Worm (Caenorhabditis elegans) whole organism, L4/young adult: ENCODE measurements around the gene kmo-1.

Experiments used
- W03F9.2 ChIP-seq: fragments of 150-350 bp; optimal IDR thresholded peaks from 2 replicates; lab custom pipeline; 2014; ENCODE audit warnings: missing biosample characterization, missing genetic modification characterization
- him-1 ChIP-seq: sonication (generic microtip); optimal IDR thresholded peaks from 2 replicates; lab custom pipeline; 2016; ENCODE audit warnings: missing genotype, missing genetic modification reagents, missing genetic modification characterization, missing compliant biosample characterization

DNA sequence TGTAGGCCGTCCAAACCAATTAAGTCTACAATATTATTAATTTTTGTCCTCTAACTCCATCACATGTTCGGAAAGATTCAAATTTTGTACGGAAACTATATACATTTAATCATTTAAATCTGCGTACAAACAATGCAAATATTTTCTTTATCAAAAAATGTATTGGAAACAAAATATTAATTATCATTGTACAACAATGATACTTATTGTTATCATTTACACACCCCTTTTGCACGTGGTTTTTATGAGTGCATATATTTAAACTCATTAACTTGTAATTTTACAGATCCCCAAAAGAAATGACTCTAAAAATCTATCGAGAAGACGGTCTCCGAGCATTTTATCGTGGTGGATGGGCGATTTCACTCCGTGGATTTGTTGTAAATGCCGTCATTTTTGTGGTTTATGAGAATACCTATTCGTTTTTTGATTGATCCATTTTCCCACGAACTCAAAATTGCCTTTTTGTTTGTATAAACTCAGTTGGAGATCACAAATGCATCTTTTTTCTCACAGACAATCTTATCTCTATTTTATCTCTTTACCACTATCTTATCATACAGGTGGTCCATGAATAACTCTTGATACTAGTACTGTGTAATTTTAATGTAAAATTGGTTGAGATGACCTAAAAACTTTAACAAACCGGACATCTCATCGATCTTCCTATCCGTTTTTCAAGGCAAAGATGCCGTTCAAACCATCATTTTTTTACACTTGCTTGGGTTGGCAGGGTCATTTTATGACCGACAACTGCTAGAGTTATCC, 15.7 kb upstream of the kmo-1 start:
- TF ChIP-seq him-1 (tag; lab: Kevin White, UChicago) (no peak), W03F9.2 (tag; lab: Kevin White, UChicago) (no peak)
